Worm (Caenorhabditis elegans): ENCODE results near the gene C50F4.12.

ce11 chrV:9550313-9550712 lies 10.8 kb upstream of the C50F4.12 start, which contains the start of gene ehbp-1:
- no peak for TF ChIP-seq mel-28 (tag; optimal IDR thresholded peaks at IDR 0.05; ENCODE audit: borderline replicate concordance)
- no peak for TF ChIP-seq Y67H2A.10 (GFP tag; conservative IDR thresholded peaks at IDR 0.05)
- no peak for TF ChIP-seq dpl-1 (GFP tag; optimal IDR thresholded peaks at IDR 0.05)
